Worm (Caenorhabditis elegans): ENCODE data around the gene srx-136.

DNA sequence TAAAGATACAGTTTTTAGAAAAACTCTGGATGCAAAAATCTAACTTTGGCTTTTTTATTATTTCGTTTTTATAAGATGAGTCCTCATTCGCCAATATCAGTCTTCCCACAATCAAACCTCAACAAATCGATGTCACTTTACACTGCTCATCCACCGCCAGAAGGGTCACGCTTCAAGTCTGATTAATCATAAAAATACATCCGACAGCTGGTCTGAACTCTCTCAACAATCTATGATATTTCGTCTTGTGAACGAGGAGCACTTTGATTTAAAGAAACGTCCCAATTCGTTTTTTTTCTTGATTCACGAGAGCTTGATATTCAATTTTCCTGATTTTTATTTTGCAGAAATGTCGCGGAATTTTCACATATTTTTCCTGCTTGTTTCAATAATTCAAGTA, 29.3 kb upstream of the srx-136 start, which contains the start of gene nrf-5:
- TF ChIP-seq D1046.2 (GFP tag; IDR thresholded peaks at IDR 0.05) (no peak), nhr-48 (tag; optimal IDR thresholded peaks at IDR 0.05) (no peak), mdl-1 (tag; optimal IDR thresholded peaks at IDR 0.05) (no peak), fos-1 (tag; optimal IDR thresholded peaks at IDR 0.05) (no peak), nhr-11 (tag; optimal IDR thresholded peaks at IDR 0.05) (no peak), nhr-25 (tag; optimal IDR thresholded peaks at IDR 0.05; ENCODE audit: borderline replicate concordance, insufficient read depth) (no peak), zag-1 (tag; optimal IDR thresholded peaks at IDR 0.05) (no peak), F49E8.2 (tag; optimal IDR thresholded peaks at IDR 0.05; ENCODE audit: borderline replicate concordance) (no peak), nhr-28 (tag; optimal IDR thresholded peaks at IDR 0.05) (no peak)
